Fruit fly (Drosophila melanogaster): Measurements from ENCODE around the gene CrebA.
A peak's percentile ranks its signal among the peaks of the same experiment; 100 is the strongest.

The CrebA gene

dm6 chr3L:15563058-15563850, 28.1 kb downstream of the CrebA start, which contains the start of the genes CG7739 and SCCRO (continued):
- TF ChIP-seq hbn (GFP tag; IDR thresholded peaks at IDR 0.05; ENCODE audit: partially characterized antibody) (peak; percentile 34; the same call in 1 of the 2 replicates), Dp (GFP tag; optimal IDR thresholded peaks at IDR 0.05) (peak; percentile 17), insv (GFP tag; optimal IDR thresholded peaks at IDR 0.05) (no peak), Myb (GFP tag; optimal IDR thresholded peaks at IDR 0.05) (no peak), eve (GFP tag; optimal IDR thresholded peaks at IDR 0.05) (no peak), CG1024 (GFP tag; IDR thresholded peaks at IDR 0.05) (peak; percentile 62; the same call in 1 of the 2 replicates), CG1529 (GFP tag; optimal IDR thresholded peaks at IDR 0.05) (no peak), CG4328 (GFP tag; optimal IDR thresholded peaks at IDR 0.05) (peak; percentile 0), NK7.1 (GFP tag; optimal IDR thresholded peaks at IDR 0.05) (no peak), abd-A (tag; optimal IDR thresholded peaks at IDR 0.05) (no peak), toy (GFP tag; IDR thresholded peaks at IDR 0.05) (0 out of 2 replicates have a peak, but pooled peaks have one; percentile 27), Hr78 (GFP tag; optimal IDR thresholded peaks at IDR 0.05) (no peak), CG34224 (GFP tag; IDR thresholded peaks at IDR 0.05; ENCODE audit: partially characterized antibody) (peak; percentile 56; the same call in 1 of the 3 replicates), Nf-YB (GFP tag; optimal IDR thresholded peaks at IDR 0.05) (peak; percentile 27), CG7987 (GFP tag; optimal IDR thresholded peaks at IDR 0.05) (no peak), CG9727 (GFP tag; optimal IDR thresholded peaks at IDR 0.05) (peak; percentile 60), Six4 (GFP tag; optimal IDR thresholded peaks at IDR 0.05) (no peak), dati (GFP tag; IDR thresholded peaks at IDR 0.05) (no peak), ci (GFP tag; IDR thresholded peaks at IDR 0.05) (peak; percentile 66; the same call in 2 of the 3 replicates), CG2712 (tag; optimal IDR thresholded peaks at IDR 0.05) (peak; percentile 78), CG15601 (tag; optimal IDR thresholded peaks at IDR 0.05) (peak; percentile 52), ftz-f1 (GFP tag; optimal IDR thresholded peaks at IDR 0.05) (no peak), org-1 (GFP tag; optimal IDR thresholded peaks at IDR 0.05) (no peak), CG11560 (tag; IDR thresholded peaks at IDR 0.05) (no peak; the same call in 2 of the 3 replicates), CG8765 (GFP tag; IDR thresholded peaks at IDR 0.05) (peak; percentile 53; the same call in 1 of the 2 replicates), CG18476 (GFP tag; optimal IDR thresholded peaks at IDR 0.05) (peak; percentile 1), Xbp1 (GFP tag; optimal IDR thresholded peaks at IDR 0.05) (peak; percentile 71), cg (GFP tag; optimal IDR thresholded peaks at IDR 0.05) (no peak), CG3281 (GFP tag; optimal IDR thresholded peaks at IDR 0.05) (peak; percentile 25), CG13287 (GFP tag; IDR thresholded peaks at IDR 0.05; ENCODE audit: partially characterized antibody) (peak; percentile 76), CG11696 (GFP tag; IDR thresholded peaks at IDR 0.05) (peak; percentile 57; the same call in 1 of the 2 replicates), BtbVII (GFP tag; optimal IDR thresholded peaks at IDR 0.05) (no peak), seq (GFP tag; IDR thresholded peaks at IDR 0.05) (no peak), CG2889 (GFP tag; IDR thresholded peaks at IDR 0.05) (peak; percentile 56; the same call in 1 of the 3 replicates), vfl (GFP tag; optimal IDR thresholded peaks at IDR 0.05) (peak; percentile 14), CG14667 (GFP tag; IDR thresholded peaks at IDR 0.05) (0 out of 2 replicates have a peak, but pooled peaks have one; percentile 15), phol (tag; optimal IDR thresholded peaks at IDR 0.05) (peak; percentile 70), MESR4 (GFP tag; optimal IDR thresholded peaks at IDR 0.05) (peak; percentile 92), CG13775 (GFP tag; optimal IDR thresholded peaks at IDR 0.05) (peak; percentile 33), B-H1 (GFP tag; IDR thresholded peaks at IDR 0.05) (peak; percentile 51; the same call in 1 of the 3 replicates), usp (GFP tag; optimal IDR thresholded peaks at IDR 0.05) (no peak), Dbx (GFP tag; IDR thresholded peaks at IDR 0.05) (peak; percentile 72; the same call in 2 of the 3 replicates), CG16863 (GFP tag; optimal IDR thresholded peaks at IDR 0.05) (no peak), CG17328 (GFP tag; IDR thresholded peaks at IDR 0.05) (peak; percentile 65), CG14050 (GFP tag; IDR thresholded peaks at IDR 0.05) (peak; percentile 28; the same call in 1 of the 3 replicates), bcd (GFP tag; optimal IDR thresholded peaks at IDR 0.05) (no peak), CrebB (tag; optimal IDR thresholded peaks at IDR 0.05) (no peak), amos (GFP tag; IDR thresholded peaks at IDR 0.05; ENCODE audit: partially characterized antibody) (peak; percentile 71; the same call in 1 of the 2 replicates), CG8478 (optimal IDR thresholded peaks at IDR 0.05) (no peak)

All from whole organism, embryonic.